Worm (Caenorhabditis elegans) whole organism, midembryonic: Measurements from ENCODE around the gene ragc-1.

Experiments used
- cog-1 ChIP-seq: sonication (generic microtip); optimal IDR thresholded peaks from 2 replicates; lab custom pipeline; 2016; ENCODE audit warnings: missing genetic modification characterization, missing compliant biosample characterization
- flt-1 ChIP-seq: fragments of 200-800 bp; sonication (Bioruptor generic); IDR thresholded peaks from 2 replicates; pipeline ENCODE4 v1.3.6; 2022; ENCODE audit warnings: missing genetic modification characterization, missing compliant biosample characterization
- med-1 ChIP-seq: sonication (generic microtip); optimal IDR thresholded peaks from 2 replicates; lab custom pipeline; 2017; ENCODE audit warnings: missing genetic modification characterization, mild to moderate bottlenecking, missing compliant biosample characterization, antibody characterized with exemption, missing genetic modification reagents; ENCODE audit not compliant: insufficient read depth
- ref-1 ChIP-seq: fragments of 200-800 bp; sonication (Bioruptor generic); conservative IDR thresholded peaks from 2 replicates; pipeline ENCODE4 v1.3.6; 2022; ENCODE audit warnings: missing genetic modification reagents, missing genetic modification characterization, missing compliant biosample characterization
- tab-1 ChIP-seq: fragments of 200-800 bp; sonication (Bioruptor generic); IDR thresholded peaks from 2 replicates; pipeline ENCODE4 v1.3.6; 2022; ENCODE audit warnings: missing genetic modification characterization, missing compliant biosample characterization
- ztf-23 ChIP-seq: fragments of 200-800 bp; sonication (Bioruptor generic); IDR thresholded peaks from 2 replicates; pipeline ENCODE4 v1.3.6; 2022; ENCODE audit warnings: missing genetic modification reagents, missing genetic modification characterization, missing compliant biosample characterization
- ztf-29 ChIP-seq: fragments of 200-800 bp; sonication (Bioruptor generic); IDR thresholded peaks from 2 replicates; pipeline ENCODE4 v1.3.6; 2022; ENCODE audit warnings: missing genetic modification reagents, missing genetic modification characterization, missing compliant biosample characterization

- TF ChIP-seq tab-1 (GFP tag; lab: Robert Waterston, UW) (no peak), ztf-23 (GFP tag; lab: Robert Waterston, UW) (no peak), flt-1 (GFP tag; lab: Robert Waterston, UW) (no peak), med-1 (GFP tag; lab: Kevin White, UChicago) (no peak), ref-1 (GFP tag; lab: Robert Waterston, UW) (no peak), ztf-29 (no peak), cog-1 (tag; lab: Kevin White, UChicago) (no peak)
These were observed 16.2 kb upstream of the ragc-1 start, which contains the start of gene dsl-5 for ce11 chrIV:11620909-11621308.
